Worm (Caenorhabditis elegans): ENCODE data around the gene F44A2.5.

F44A2.5 gene

ce11 chrV:9343629-9344624 is 46.5 kb downstream of the F44A2.5 start, which contains the start of gene tos-1 (continued):
- TF ChIP-seq mdt-29 (GFP tag; IDR thresholded peaks at IDR 0.05) (peak; percentile 98), nhr-111 (GFP tag; optimal IDR thresholded peaks at IDR 0.05) (no peak), nhr-28 (tag; optimal IDR thresholded peaks at IDR 0.05) (peak; percentile 97), fkh-10 (GFP tag; optimal IDR thresholded peaks at IDR 0.05) (peak; percentile 98), D1046.2 (GFP tag; IDR thresholded peaks at IDR 0.05) (peak; percentile 90; the same call in 1 of the 2 replicates), lsy-2 (tag; optimal IDR thresholded peaks at IDR 0.05) (peak; percentile 91 to 93), vab-7 (GFP tag; IDR thresholded peaks at IDR 0.05) (peak; percentile 90), ctbp-1 (GFP tag; IDR thresholded peaks at IDR 0.05) (peak; percentile 97), unc-62 (GFP tag; optimal IDR thresholded peaks at IDR 0.05 in 1 of 2) (peak; percentile 37 to 100), unc-62 (tag; optimal IDR thresholded peaks at IDR 0.05) (peak; percentile 70), F10B5.3 (tag; optimal IDR thresholded peaks at IDR 0.05) (peak; percentile 53), Y105C5A.15 (GFP tag; IDR thresholded peaks at IDR 0.05) (no peak), ztf-11 (tag; optimal IDR thresholded peaks at IDR 0.05) (no peak), ama-1 (optimal IDR thresholded peaks at IDR 0.05) (peak; percentile 100), Y75B8A.6 (GFP tag; IDR thresholded peaks at IDR 0.05) (peak; percentile 84), cey-2 (tag; optimal IDR thresholded peaks at IDR 0.05; ENCODE audit: borderline replicate concordance, insufficient read depth) (peak; percentile 43), R02D3.7 (tag; optimal IDR thresholded peaks at IDR 0.05) (no peak), tra-1 (GFP tag; IDR thresholded peaks at IDR 0.05) (peak; percentile 98), duxl-1 (tag; optimal IDR thresholded peaks at IDR 0.05; ENCODE audit: poor library complexity) (peak; percentile 68), egl-27 (tag; optimal IDR thresholded peaks at IDR 0.05) (no peak), nhr-11 (tag; optimal IDR thresholded peaks at IDR 0.05) (peak; percentile 99), ZK337.2 (GFP tag; IDR thresholded peaks at IDR 0.05) (no peak), Y5F2A.4 (GFP tag; optimal IDR thresholded peaks at IDR 0.05) (peak; percentile 45), mes-2 (tag; optimal IDR thresholded peaks at IDR 0.05; ENCODE audit: poor library complexity, severe bottlenecking) (peak; percentile 78), T26A8.4 (GFP tag; IDR thresholded peaks at IDR 0.05) (peak; percentile 96), unc-130 (GFP tag; optimal IDR thresholded peaks at IDR 0.05) (peak; percentile 58), pha-4 (GFP tag; IDR thresholded peaks at IDR 0.05) (peak; percentile 94), pha-4 (tag; optimal IDR thresholded peaks at IDR 0.05) (no peak), tag-97 (GFP tag; IDR thresholded peaks at IDR 0.05) (no peak), hmg-1.1 (GFP tag; IDR thresholded peaks at IDR 0.05) (peak; percentile 98), nhr-102 (tag; optimal IDR thresholded peaks at IDR 0.05) (peak; percentile 97), dmd-8 (GFP tag; IDR thresholded peaks at IDR 0.05) (no peak), ces-1 (GFP tag; optimal IDR thresholded peaks at IDR 0.05) (peak; percentile 85), zag-1 (tag; optimal IDR thresholded peaks at IDR 0.05) (peak; percentile 82), mxl-3 (GFP tag; optimal IDR thresholded peaks at IDR 0.05) (peak; percentile 95), ceh-32 (tag; optimal IDR thresholded peaks at IDR 0.05; ENCODE audit: poor library complexity) (no peak), jun-1 (tag; optimal IDR thresholded peaks at IDR 0.05) (peak; percentile 94), daf-16 (GFP tag; optimal IDR thresholded peaks at IDR 0.05) (peak; percentile 68 to 95), daf-16 (tag; optimal IDR thresholded peaks at IDR 0.05) (peak; percentile 74), dmd-9 (GFP tag; IDR thresholded peaks at IDR 0.05) (peak; percentile 60; the same call in 1 of the 2 replicates), madf-5 (GFP tag; IDR thresholded peaks at IDR 0.05) (peak; percentile 48 to 90; a peak in 1 of 4 replicates), lin-1 (GFP tag; IDR thresholded peaks at IDR 0.05) (peak; percentile 74), lin-15B (tag; optimal IDR thresholded peaks at IDR 0.05) (peak; percentile 58), mdl-1 (tag; optimal IDR thresholded peaks at IDR 0.05) (peak; percentile 99), lim-7 (GFP tag; IDR thresholded peaks at IDR 0.05) (peak; percentile 36; the same call in 1 of the 2 replicates), dpl-1 (GFP tag; optimal IDR thresholded peaks at IDR 0.05) (peak; percentile 84), ceh-44 (GFP tag; IDR thresholded peaks at IDR 0.05) (no peak), spr-3 (GFP tag; optimal IDR thresholded peaks at IDR 0.05) (peak; percentile 85)

Data from whole organism, L4 larva.